Worm (Caenorhabditis elegans): Measurements from ENCODE around the gene tomm-40.

tomm-40 gene

ce11 chrII:8992780-8993179 lies 19.4 kb upstream of the tomm-40 start, which contains the start of gene ooc-5:
Gene ooc-5, plus strand, starts transcription at chrII:8993160.
- no peak for TF ChIP-seq ZK546.5 (tag; optimal IDR thresholded peaks at IDR 0.05)
- peak; percentile 44 for TF ChIP-seq pha-4 (tag; optimal IDR thresholded peaks at IDR 0.05)
- TF ChIP-seq daf-12 (tag; optimal IDR thresholded peaks at IDR 0.05), result no peak
- no peak for TF ChIP-seq ceh-82 (tag; optimal IDR thresholded peaks at IDR 0.05)
- no peak for TF ChIP-seq ztf-11 (tag; optimal IDR thresholded peaks at IDR 0.05)
- TF ChIP-seq nhr-237 (tag; optimal IDR thresholded peaks at IDR 0.05), result no peak
- peak; percentile 44 for TF ChIP-seq egl-5 (tag; optimal IDR thresholded peaks at IDR 0.05)
- TF ChIP-seq nfya-1 (tag; optimal IDR thresholded peaks at IDR 0.05; ENCODE audit: insufficient read depth), result peak; percentile 42
- no peak for TF ChIP-seq ztf-4 (tag; optimal IDR thresholded peaks at IDR 0.05)

- TF ChIP-seq elt-2 (tag; optimal IDR thresholded peaks at IDR 0.05) (peak; percentile 71), unc-62 (GFP tag; optimal IDR thresholded peaks at IDR 0.05) (no peak), mdl-1 (tag; optimal IDR thresholded peaks at IDR 0.05) (no peak), pqm-1 (tag; optimal IDR thresholded peaks at IDR 0.05) (peak; percentile 68)
Measured at ce11 chrII:8991602-8992001, 18.2 kb upstream of the tomm-40 start.

DNA sequence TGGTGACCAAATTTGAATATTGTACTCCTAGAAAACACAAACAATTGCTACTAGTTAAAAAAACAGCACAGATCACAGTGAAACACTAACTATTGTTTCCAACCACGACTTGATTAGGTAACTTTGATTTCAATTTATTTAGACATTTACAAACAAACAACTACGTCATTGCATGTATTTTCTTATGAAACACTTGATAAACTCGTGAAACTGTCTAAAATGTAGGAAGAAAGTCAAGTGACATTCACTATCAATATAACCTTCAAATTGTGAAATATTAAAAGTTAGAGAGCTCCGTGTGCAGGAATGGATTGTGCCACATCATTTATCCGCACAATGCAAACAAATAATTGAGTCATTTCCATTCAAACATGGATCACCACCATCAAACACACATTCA lies 16.9 kb upstream of the tomm-40 start:
- TF ChIP-seq ztf-4 (tag; optimal IDR thresholded peaks at IDR 0.05) (no peak), jun-1 (tag; optimal IDR thresholded peaks at IDR 0.05) (peak; percentile 28), elt-2 (tag; optimal IDR thresholded peaks at IDR 0.05) (peak; percentile 43), pha-4 (tag; optimal IDR thresholded peaks at IDR 0.05) (peak; percentile 65), fkh-2 (tag; optimal IDR thresholded peaks at IDR 0.05) (no peak), pqm-1 (tag; optimal IDR thresholded peaks at IDR 0.05) (peak; percentile 38), nhr-12 (tag; optimal IDR thresholded peaks at IDR 0.05) (no peak)

- TF ChIP-seq pha-4 (tag; optimal IDR thresholded peaks at IDR 0.05) (peak; percentile 20), elt-2 (tag; optimal IDR thresholded peaks at IDR 0.05) (peak; percentile 12), sea-2 (GFP tag; optimal IDR thresholded peaks at IDR 0.05) (no peak), pqm-1 (tag; optimal IDR thresholded peaks at IDR 0.05) (peak; percentile 21)
Measured at ce11 chrII:8989444-8989843, 16.1 kb upstream of the tomm-40 start, which contains the start of gene C18E9.9. Gene C18E9.9, minus strand, starts transcription at chrII:8989544.

DNA sequence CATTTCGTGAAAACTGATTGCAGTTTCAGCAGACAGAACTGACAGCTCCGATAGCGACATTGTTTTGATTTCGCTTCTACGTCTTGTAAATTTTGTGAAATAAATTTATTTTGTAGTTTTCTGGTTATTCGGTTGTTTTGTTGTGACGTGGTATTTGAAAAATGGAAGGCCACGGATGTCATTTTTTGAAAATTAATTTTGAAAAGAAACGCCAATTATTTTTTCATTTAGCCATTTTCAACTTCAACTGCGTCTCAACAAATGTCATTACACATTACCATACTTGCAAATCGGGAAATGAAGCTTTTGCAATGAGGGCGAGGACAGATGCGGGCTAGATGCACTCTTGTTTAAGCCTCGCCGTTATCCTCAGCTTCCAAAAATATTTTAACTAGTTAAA lies 14.6 kb upstream of the tomm-40 start, which contains the start of gene C18E9.8:
C18E9.8 (minus strand) TSS at position 101 of the 400 bp plus-strand sequence.
- TF ChIP-seq mdl-1 (tag; optimal IDR thresholded peaks at IDR 0.05) (no peak), elt-2 (tag; optimal IDR thresholded peaks at IDR 0.05) (peak; percentile 36)

ce11 chrII:8982683-8983082 lies 9.3 kb upstream of the tomm-40 start, which contains the start of gene C18E9.7:
Gene C18E9.7, minus strand, starts transcription at chrII:8982783.
- TF ChIP-seq unc-62 (GFP tag; optimal IDR thresholded peaks at IDR 0.05) (no peak), ama-1 (optimal IDR thresholded peaks at IDR 0.05) (no peak), ceh-28 (tag; optimal IDR thresholded peaks at IDR 0.05) (no peak), lin-39 (tag; optimal IDR thresholded peaks at IDR 0.05) (no peak), lsy-12 (tag; optimal IDR thresholded peaks at IDR 0.05) (no peak), nhr-43 (tag; optimal IDR thresholded peaks at IDR 0.05; ENCODE audit: poor library complexity, severe bottlenecking) (no peak), mdl-1 (tag; optimal IDR thresholded peaks at IDR 0.05) (no peak), nfya-1 (tag; optimal IDR thresholded peaks at IDR 0.05; ENCODE audit: insufficient read depth) (no peak), hmg-11 (tag; optimal IDR thresholded peaks at IDR 0.05) (no peak), pha-4 (tag; optimal IDR thresholded peaks at IDR 0.05) (no peak)

- peak; percentile 52 for TF ChIP-seq ceh-82 (tag; optimal IDR thresholded peaks at IDR 0.05)
- TF ChIP-seq mdl-1 (tag; optimal IDR thresholded peaks at IDR 0.05), result no peak
- no peak for TF ChIP-seq nhr-67 (tag; optimal IDR thresholded peaks at IDR 0.05)
- peak; percentile 64 for TF ChIP-seq tbx-2 (tag; optimal IDR thresholded peaks at IDR 0.05)
- TF ChIP-seq ama-1 (optimal IDR thresholded peaks at IDR 0.05), result peak; percentile 49
- TF ChIP-seq pqm-1 (tag; optimal IDR thresholded peaks at IDR 0.05), result peak; percentile 72
- TF ChIP-seq jun-1 (tag; optimal IDR thresholded peaks at IDR 0.05), result peak; percentile 71
- TF ChIP-seq fos-1 (tag; optimal IDR thresholded peaks at IDR 0.05), result no peak
- TF ChIP-seq zag-1 (tag; optimal IDR thresholded peaks at IDR 0.05), result no peak
- TF ChIP-seq nhr-28 (tag; optimal IDR thresholded peaks at IDR 0.05), result no peak
- TF ChIP-seq mml-1 (tag; optimal IDR thresholded peaks at IDR 0.05), result no peak
- no peak for TF ChIP-seq aly-2 (tag; optimal IDR thresholded peaks at IDR 0.05)
- TF ChIP-seq snpc-4 (tag; optimal IDR thresholded peaks at IDR 0.05), result peak; percentile 59
- peak; percentile 57 for TF ChIP-seq lsy-12 (tag; optimal IDR thresholded peaks at IDR 0.05)
- TF ChIP-seq fkh-10 (GFP tag; optimal IDR thresholded peaks at IDR 0.05), result peak; percentile 52
- TF ChIP-seq egl-5 (tag; optimal IDR thresholded peaks at IDR 0.05), result peak; percentile 20
- TF ChIP-seq pha-4 (tag; optimal IDR thresholded peaks at IDR 0.05), result peak; percentile 78
- peak; percentile 65 for TF ChIP-seq nhr-43 (tag; optimal IDR thresholded peaks at IDR 0.05; ENCODE audit: poor library complexity, severe bottlenecking)
- TF ChIP-seq lin-15B (tag; optimal IDR thresholded peaks at IDR 0.05), result peak; percentile 81
- TF ChIP-seq nhr-77 (tag; optimal IDR thresholded peaks at IDR 0.05), result peak; percentile 33
- TF ChIP-seq elt-1 (tag; optimal IDR thresholded peaks at IDR 0.05), result peak; percentile 31
- no peak for TF ChIP-seq ceh-9 (tag; optimal IDR thresholded peaks at IDR 0.05)
- peak; percentile 71 for TF ChIP-seq nhr-23 (tag; optimal IDR thresholded peaks at IDR 0.05)
Measured at ce11 chrII:8969251-8970183, 3.8 kb downstream of the tomm-40 start, which contains the start of the genes szy-20 and C18E9.5. Gene szy-20, minus strand, starts transcription at chrII:8969333. Gene C18E9.5, plus strand, starts transcription at chrII:8969980.

All from whole organism, L3 larva.